Fruit fly (Drosophila melanogaster) whole organism, embryonic: ENCODE results near the gene lmd.

Experiments used
- Blimp-1 ChIP-seq: fragments of 200-800 bp; sonication (Bioruptor generic); optimal IDR thresholded peaks from 3 replicates; lab custom pipeline; 2018; ENCODE audit warnings: missing biosample characterization, missing genetic modification characterization, mild to moderate bottlenecking, moderate library complexity, missing genetic modification reagents
- CG10147 ChIP-seq: fragments of 200-800 bp; sonication (Bioruptor generic); optimal IDR thresholded peaks from 2 replicates; lab custom pipeline; 2019; ENCODE audit warnings: missing biosample characterization, mild to moderate bottlenecking, missing genetic modification characterization, moderate library complexity
- CG10209 ChIP-seq: fragments of 200-800 bp; sonication (Bioruptor generic); optimal IDR thresholded peaks from 3 replicates; lab custom pipeline; 2017; ENCODE audit warnings: missing biosample characterization, mild to moderate bottlenecking, missing genetic modification characterization, missing genetic modification reagents
- CG10654 ChIP-seq: fragments of 200-800 bp; sonication (Bioruptor generic); optimal IDR thresholded peaks from 2 replicates; lab custom pipeline; 2016; ENCODE audit warnings: missing biosample characterization, missing genetic modification characterization
- CG11504 ChIP-seq: fragments of 200-800 bp; sonication (Bioruptor generic); optimal IDR thresholded peaks from 3 replicates; lab custom pipeline; 2019; ENCODE audit warnings: missing biosample characterization, mild to moderate bottlenecking, missing genetic modification characterization, moderate library complexity
- CG1602 ChIP-seq: fragments of 200-800 bp; sonication (Bioruptor generic); optimal IDR thresholded peaks from 3 replicates; lab custom pipeline; 2016; ENCODE audit warnings: missing biosample characterization, missing genetic modification characterization
- CG2129 ChIP-seq: fragments of 200-800 bp; sonication (Bioruptor generic); IDR thresholded peaks from 2 replicates; pipeline ENCODE4 v1.3.6; 2022; ENCODE audit warnings: missing biosample characterization, missing genetic modification characterization; ENCODE audit not compliant: partially characterized antibody
- CG2678 ChIP-seq: fragments of 200-800 bp; sonication (Bioruptor generic); optimal IDR thresholded peaks from 3 replicates; lab custom pipeline; 2019; ENCODE audit warnings: missing biosample characterization, mild to moderate bottlenecking, missing genetic modification characterization, moderate library complexity
- CG2889 ChIP-seq: fragments of 200-800 bp; sonication (Bioruptor generic); IDR thresholded peaks from 3 replicates; pipeline ENCODE4 v1.3.6; 2022; ENCODE audit warnings: missing biosample characterization, missing genetic modification characterization
- CG30403 ChIP-seq: fragments of 200-800 bp; sonication (Bioruptor generic); optimal IDR thresholded peaks from 3 replicates; lab custom pipeline; 2016; ENCODE audit warnings: missing biosample characterization, missing genetic modification characterization
- CG4424 ChIP-seq: fragments of 200-800 bp; sonication (Bioruptor generic); optimal IDR thresholded peaks from 3 replicates; lab custom pipeline; 2016; ENCODE audit warnings: missing biosample characterization, missing genetic modification characterization
- CG4730 ChIP-seq: fragments of 200-800 bp; sonication (Bioruptor generic); IDR thresholded peaks from 2 replicates; pipeline ENCODE4 v1.3.6; 2022; ENCODE audit warnings: missing biosample characterization, missing genetic modification characterization
- CG6689 ChIP-seq: fragments of 200-800 bp; sonication (Bioruptor generic); IDR thresholded peaks from 2 replicates; pipeline ENCODE4 v1.3.6; 2022; ENCODE audit warnings: missing biosample characterization, missing genetic modification characterization
- CG8388 ChIP-seq: fragments of 200-800 bp; sonication (Bioruptor generic); optimal IDR thresholded peaks from 2 replicates; lab custom pipeline; 2019; ENCODE audit warnings: missing biosample characterization, mild to moderate bottlenecking, missing genetic modification characterization, moderate library complexity
- CG8924 ChIP-seq: fragments of 200-800 bp; optimal IDR thresholded peaks from 3 replicates; lab custom pipeline; 2019; ENCODE audit warnings: missing biosample characterization, mild to moderate bottlenecking, missing genetic modification characterization, moderate library complexity
- D ChIP-seq, 2 experiments: fragments of 200-800 bp in 1 of 2; fragments of >200 bp in 1 of 2; sonication (Bioruptor generic) in 1 of 2; optimal IDR thresholded peaks; 2 replicates in 1 of 2; 3 replicates in 1 of 2; lab custom pipeline; 2017; ENCODE audit warnings: mild to moderate bottlenecking in 1 of 2, missing biosample characterization in 1 of 2, missing genetic modification characterization in 1 of 2, missing genetic modification reagents in 1 of 2
- HHEX ChIP-seq: fragments of 200-800 bp; sonication (Bioruptor generic); optimal IDR thresholded peaks from 3 replicates; lab custom pipeline; 2017; ENCODE audit warnings: missing biosample characterization, mild to moderate bottlenecking, missing genetic modification characterization, missing genetic modification reagents
- Hr3 ChIP-seq: fragments of 200-800 bp; sonication (Bioruptor generic); optimal IDR thresholded peaks from 3 replicates; lab custom pipeline; 2016; ENCODE audit warnings: missing biosample characterization, missing genetic modification characterization
- Hr51 ChIP-seq, 2 experiments: fragments of 200-800 bp; sonication (Bioruptor generic); optimal IDR thresholded peaks; 2 replicates in 1 of 2; 3 replicates in 1 of 2; lab custom pipeline; 2016 to 2018; ENCODE audit warnings: missing biosample characterization in 2 of 2, missing genetic modification characterization in 2 of 2, mild to moderate bottlenecking in 1 of 2, moderate library complexity in 1 of 2
- Max ChIP-seq: fragments of 200-800 bp; sonication (Bioruptor generic); optimal IDR thresholded peaks from 2 replicates; lab custom pipeline; 2016; ENCODE audit warnings: missing biosample characterization, mild to moderate bottlenecking, missing genetic modification characterization
- Med ChIP-seq: fragments of 200-800 bp; sonication (Bioruptor generic); peaks from one replicate; lab custom pipeline; 2016; ENCODE audit warnings: missing biosample characterization, missing genetic modification characterization, mild to moderate bottlenecking, inconsistent platforms, moderate library complexity
- Nf-YC ChIP-seq: fragments of 200-800 bp; optimal IDR thresholded peaks from 3 replicates; lab custom pipeline; 2019; ENCODE audit warnings: missing biosample characterization, mild to moderate bottlenecking, missing genetic modification characterization, moderate library complexity
- Poxn ChIP-seq: fragments of 200-800 bp; sonication (Bioruptor generic); IDR thresholded peaks from 2 replicates; pipeline ENCODE4 v1.3.6; 2022; ENCODE audit warnings: missing biosample characterization, missing genetic modification characterization
- Ssrp ChIP-seq: fragments of 200-800 bp; sonication (Bioruptor generic); optimal IDR thresholded peaks from 2 replicates; lab custom pipeline; 2018; ENCODE audit warnings: missing biosample characterization, mild to moderate bottlenecking, missing genetic modification characterization, moderate library complexity
- bcd ChIP-seq: fragments of 200-800 bp; sonication (Bioruptor generic); optimal IDR thresholded peaks from 2 replicates; lab custom pipeline; 2017; ENCODE audit warnings: missing biosample characterization, mild to moderate bottlenecking, missing genetic modification characterization
- bigmax ChIP-seq: fragments of 200-800 bp; sonication (Bioruptor generic); optimal IDR thresholded peaks from 2 replicates; lab custom pipeline; 2018; ENCODE audit warnings: missing biosample characterization, mild to moderate bottlenecking, missing genetic modification characterization
- bowl ChIP-seq: fragments of 200-800 bp; sonication (Bioruptor generic); IDR thresholded peaks from 2 replicates; pipeline ENCODE4 v1.3.6; 2022; ENCODE audit warnings: missing biosample characterization, missing genetic modification characterization
- emc ChIP-seq: fragments of 200-800 bp; sonication (Bioruptor generic); optimal IDR thresholded peaks from 2 replicates; lab custom pipeline; 2016; ENCODE audit warnings: missing biosample characterization, missing genetic modification characterization
- ewg ChIP-seq: fragments of 200-800 bp; sonication (Bioruptor generic); optimal IDR thresholded peaks from 3 replicates; lab custom pipeline; 2017; ENCODE audit warnings: mild to moderate bottlenecking, missing biosample characterization, missing genetic modification reagents, missing genetic modification characterization
- fd96Cb ChIP-seq: fragments of 200-800 bp; sonication (Bioruptor generic); optimal IDR thresholded peaks from 2 replicates; lab custom pipeline; 2018; ENCODE audit warnings: missing biosample characterization, mild to moderate bottlenecking, missing genetic modification characterization, moderate library complexity
- gcm ChIP-seq: fragments of 200-800 bp; sonication (Bioruptor generic); optimal IDR thresholded peaks from 2 replicates; lab custom pipeline; 2019; ENCODE audit warnings: missing biosample characterization, mild to moderate bottlenecking, missing genetic modification characterization, moderate library complexity
- gem ChIP-seq: fragments of 200-800 bp; sonication (Bioruptor generic); optimal IDR thresholded peaks from 2 replicates; lab custom pipeline; 2019; ENCODE audit warnings: missing biosample characterization, mild to moderate bottlenecking, missing genetic modification characterization, moderate library complexity
- lab ChIP-seq: fragments of 200-800 bp; sonication (Bioruptor generic); optimal IDR thresholded peaks from 3 replicates; lab custom pipeline; 2017; ENCODE audit warnings: missing biosample characterization, missing genetic modification characterization, mild to moderate bottlenecking, moderate library complexity, missing genetic modification reagents
- lmd ChIP-seq: fragments of 200-800 bp; sonication (Bioruptor generic); IDR thresholded peaks from 2 replicates; pipeline ENCODE4 v1.3.6; 2022; ENCODE audit warnings: missing biosample characterization, missing genetic modification characterization
- nmo ChIP-seq: fragments of 200-800 bp; sonication (Bioruptor generic); optimal IDR thresholded peaks from 2 replicates; lab custom pipeline; 2018; ENCODE audit warnings: missing biosample characterization, mild to moderate bottlenecking, missing genetic modification characterization, moderate library complexity
- pan ChIP-seq, 4 experiments: fragments of >200 bp in 3 of 4; fragments of 200-800 bp in 1 of 4; sonication (Bioruptor generic) in 1 of 4; optimal IDR thresholded peaks in 3 of 4; IDR thresholded peaks in 1 of 4; 2 replicates each; pipeline versions ENCODE4 v1.3.6 to Lab custom; 2017 to 2022; ENCODE audit warnings: missing biosample characterization in 2 of 4, missing genetic modification characterization in 2 of 4, mixed read lengths in 1 of 4
- phol ChIP-seq: fragments of 200-800 bp; sonication (Bioruptor generic); optimal IDR thresholded peaks from 3 replicates; lab custom pipeline; 2018; ENCODE audit warnings: missing biosample characterization, mild to moderate bottlenecking, missing genetic modification characterization, moderate library complexity
- prd ChIP-seq, 3 experiments: fragments of >200 bp in 2 of 3; fragments of 200-800 bp in 1 of 3; sonication (Bioruptor generic) in 1 of 3; optimal IDR thresholded peaks in 2 of 3; IDR thresholded peaks in 1 of 3; 2 replicates in 2 of 3; 3 replicates in 1 of 3; pipeline versions ENCODE4 v1.3.6 to Lab custom; 2017 to 2022; ENCODE audit warnings: missing biosample characterization in 1 of 3, missing genetic modification characterization in 1 of 3
- sens ChIP-seq: fragments of 200-800 bp; sonication (Bioruptor generic); peaks from one replicate; lab custom pipeline; 2016; ENCODE audit warnings: missing biosample characterization, missing genetic modification characterization
- shn ChIP-seq: fragments of 200-800 bp; sonication (Bioruptor generic); optimal IDR thresholded peaks from 3 replicates; lab custom pipeline; 2016; ENCODE audit warnings: missing biosample characterization, missing genetic modification characterization
- slbo ChIP-seq: fragments of 200-800 bp; sonication (Bioruptor generic); IDR thresholded peaks from 2 replicates; pipeline ENCODE4 v1.3.6; 2022; ENCODE audit warnings: missing biosample characterization, missing genetic modification characterization
- ssp ChIP-seq: fragments of 200-800 bp; sonication (Bioruptor generic); IDR thresholded peaks from 2 replicates; pipeline ENCODE4 v1.3.6; 2022; ENCODE audit warnings: missing biosample characterization, missing genetic modification characterization
- stc ChIP-seq: fragments of 200-800 bp; sonication (Bioruptor generic); IDR thresholded peaks from 2 replicates; pipeline ENCODE4 v1.3.6; 2022; ENCODE audit warnings: missing biosample characterization, missing genetic modification characterization
- tap ChIP-seq: fragments of 200-800 bp; optimal IDR thresholded peaks from 3 replicates; lab custom pipeline; 2019; ENCODE audit warnings: missing biosample characterization, mild to moderate bottlenecking, missing genetic modification characterization, moderate library complexity
- tin ChIP-seq: fragments of 200-800 bp; sonication (Bioruptor generic); optimal IDR thresholded peaks from 3 replicates; lab custom pipeline; 2016; ENCODE audit warnings: missing biosample characterization, missing genetic modification characterization
- tup ChIP-seq: fragments of 200-800 bp; sonication (Bioruptor generic); optimal IDR thresholded peaks from 2 replicates; lab custom pipeline; 2016; ENCODE audit warnings: missing biosample characterization, mild to moderate bottlenecking, missing genetic modification characterization, moderate library complexity
- wor ChIP-seq: fragments of 200-800 bp; sonication (Bioruptor generic); IDR thresholded peaks from 2 replicates; pipeline ENCODE4 v1.3.6; 2022; ENCODE audit warnings: missing biosample characterization, missing genetic modification characterization

Gene lmd

dm6 chr3R:23067209-23067826 lies 40.8 kb upstream of the lmd start, which contains the start of gene CG17111:
Gene CG17111, minus strand, starts transcription at chr3R:23067259.
- TF ChIP-seq sens (GFP tag; lab: Kevin White, UChicago) (peak; percentile 75), Hr51 (GFP tag; optimal IDR thresholded peaks at IDR 0.05; lab: Kevin White, UChicago) (peak in 1 of 2 experiments; percentile 71), lab (GFP tag; lab: Kevin White, UChicago) (peak; percentile 45), ewg (peak; percentile 9), tup (GFP tag; lab: Kevin White, UChicago) (no peak), Nf-YC (tag; lab: Kevin White, UChicago) (peak; percentile 7), phol (peak; percentile 60), Max (GFP tag; lab: Kevin White, UChicago) (peak; percentile 6), CG8388 (GFP tag; lab: Kevin White, UChicago) (peak; percentile 42), CG6689 (GFP tag; lab: Robert Waterston, UW) (0 out of 2 replicates have a peak, but pooled peaks have one; percentile 6), wor (0 out of 2 replicates have a peak, but pooled peaks have one; percentile 13), prd (optimal IDR thresholded peaks at IDR 0.05; lab: Kevin White, UChicago) (no peak), prd (GFP tag; IDR thresholded peaks at IDR 0.05; lab: Robert Waterston, UW) (0 out of 3 replicates have a peak, but pooled peaks have one; percentile 19), CG30403 (GFP tag; lab: Kevin White, UChicago) (peak; percentile 57), CG1602 (GFP tag; lab: Kevin White, UChicago) (peak; percentile 28), CG4424 (GFP tag; lab: Kevin White, UChicago) (peak; percentile 26), tin (peak; percentile 27), bigmax (GFP tag; lab: Kevin White, UChicago) (no peak), CG10654 (GFP tag; lab: Kevin White, UChicago) (peak; percentile 12), gem (tag; lab: Kevin White, UChicago) (peak; percentile 72), Ssrp (tag; lab: Kevin White, UChicago) (no peak), HHEX (peak; percentile 46), Blimp-1 (GFP tag; lab: Kevin White, UChicago) (peak; percentile 38), CG4730 (GFP tag; lab: Robert Waterston, UW) (0 out of 2 replicates have a peak, but pooled peaks have one; percentile 5), fd96Cb (tag; lab: Kevin White, UChicago) (peak; percentile 37), bcd (GFP tag; lab: Kevin White, UChicago) (peak; percentile 39), Hr3 (peak; percentile 27), nmo (peak; percentile 56), Poxn (GFP tag; lab: Robert Waterston, UW) (no peak), pan (optimal IDR thresholded peaks at IDR 0.05; lab: Kevin White, UChicago) (no peak), pan (GFP tag; optimal IDR thresholded peaks at IDR 0.05 in 1 of 2, IDR thresholded peaks at IDR 0.05 in 1 of 2) (peak in 1 of 2 experiments; percentile 30), stc (no peak), bowl (GFP tag; lab: Robert Waterston, UW) (no peak), ssp (GFP tag; lab: Robert Waterston, UW) (no peak), Med (peak; percentile 57), emc (GFP tag; lab: Kevin White, UChicago) (no peak), D (optimal IDR thresholded peaks at IDR 0.05; lab: Kevin White, UChicago) (no peak), D (GFP tag; optimal IDR thresholded peaks at IDR 0.05; lab: Kevin White, UChicago) (peak; percentile 27), CG2678 (tag; lab: Kevin White, UChicago) (peak; percentile 70), CG8924 (peak; percentile 43), slbo (GFP tag; lab: Robert Waterston, UW) (0 out of 2 replicates have a peak, but pooled peaks have one; percentile 11), CG2129 (no peak), gcm (no peak), CG10209 (GFP tag; lab: Kevin White, UChicago) (peak; percentile 36), CG2889 (GFP tag; lab: Robert Waterston, UW) (no peak), lmd (peak; percentile 66), tap (tag; lab: Kevin White, UChicago) (peak; percentile 4), CG10147 (peak; percentile 37), shn (GFP tag; lab: Kevin White, UChicago) (no peak), CG11504 (tag; lab: Kevin White, UChicago) (peak; percentile 78)
